Fruit fly (Drosophila melanogaster): ENCODE data around the gene CG3061.

Gene CG3061

DNA sequence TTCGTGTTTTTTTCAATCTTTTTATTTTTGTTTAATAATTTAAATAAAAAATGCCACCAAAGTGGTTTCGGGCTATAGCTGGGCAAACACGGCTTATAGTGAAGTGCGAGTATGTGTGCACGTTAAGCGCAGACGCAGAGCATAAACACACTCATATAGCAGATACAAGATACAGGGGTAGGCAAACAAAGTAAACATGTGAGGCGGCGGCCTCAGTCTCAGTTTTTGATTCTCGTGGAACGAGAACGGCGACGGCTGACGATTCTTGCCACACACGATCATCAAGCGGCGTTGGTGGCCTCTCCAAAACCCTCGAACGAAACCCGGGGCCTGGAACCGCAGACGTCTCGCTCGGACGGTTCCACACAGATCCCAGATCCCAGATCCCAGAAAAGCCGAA, 42.1 kb upstream of the CG3061 start:
- no peak for TF ChIP-seq Hr4 (GFP tag; optimal IDR thresholded peaks at IDR 0.05)
- TF ChIP-seq OdsH (GFP tag; optimal IDR thresholded peaks at IDR 0.05), result no peak
- TF ChIP-seq CG11902 (GFP tag; optimal IDR thresholded peaks at IDR 0.05), result no peak
- no peak for TF ChIP-seq eg (GFP tag; IDR thresholded peaks at IDR 0.05)
- TF ChIP-seq dac (GFP tag; optimal IDR thresholded peaks at IDR 0.05), result no peak
- TF ChIP-seq Sox15 (GFP tag; optimal IDR thresholded peaks at IDR 0.05), result no peak
- no peak for TF ChIP-seq pdm3 (GFP tag; optimal IDR thresholded peaks at IDR 0.05)
- TF ChIP-seq CG1621 (tag; optimal IDR thresholded peaks at IDR 0.05), result no peak
- no peak for TF ChIP-seq Eip75B (GFP tag; optimal IDR thresholded peaks at IDR 0.05)
- TF ChIP-seq CG10669 (GFP tag; optimal IDR thresholded peaks at IDR 0.05), result no peak
- no peak for TF ChIP-seq Ets21C (GFP tag; optimal IDR thresholded peaks at IDR 0.05)
- TF ChIP-seq fkh (GFP tag; optimal IDR thresholded peaks at IDR 0.05), result peak; percentile 80
- no peak for TF ChIP-seq spab (GFP tag; optimal IDR thresholded peaks at IDR 0.05)
- TF ChIP-seq esn (GFP tag; optimal IDR thresholded peaks at IDR 0.05), result no peak
- TF ChIP-seq CG9139 (GFP tag; optimal IDR thresholded peaks at IDR 0.05), result no peak
- peak; percentile 65 for TF ChIP-seq dsx (GFP tag; optimal IDR thresholded peaks at IDR 0.05; ENCODE audit: poor library complexity, severe bottlenecking)
- no peak for TF ChIP-seq CG34406 (GFP tag; optimal IDR thresholded peaks at IDR 0.05)
- no peak for TF ChIP-seq CG3032 (tag; optimal IDR thresholded peaks at IDR 0.05)

dm6 chr3R:13992126-13992535, 40.0 kb upstream of the CG3061 start:
- TF ChIP-seq eg (GFP tag; IDR thresholded peaks at IDR 0.05) (peak; percentile 78), Blimp-1 (GFP tag; optimal IDR thresholded peaks at IDR 0.05) (peak; percentile 37), CG15336 (GFP tag; IDR thresholded peaks at IDR 0.05) (peak; percentile 54; the same call in 1 of the 2 replicates), CG6276 (GFP tag; optimal IDR thresholded peaks at IDR 0.05) (peak; percentile 71), net (GFP tag; optimal IDR thresholded peaks at IDR 0.05) (peak; percentile 39), CG6854 (GFP tag; optimal IDR thresholded peaks at IDR 0.05) (peak; percentile 73), Lpt (GFP tag; optimal IDR thresholded peaks at IDR 0.05) (peak; percentile 29), Eip93F (GFP tag; optimal IDR thresholded peaks at IDR 0.05) (peak; percentile 5), CG8119 (GFP tag; IDR thresholded peaks at IDR 0.05) (peak; percentile 72), CG10669 (GFP tag; optimal IDR thresholded peaks at IDR 0.05) (no peak), Eip78C (GFP tag) (peak; percentile 56), Ets21C (GFP tag; optimal IDR thresholded peaks at IDR 0.05) (no peak), vri (GFP tag; optimal IDR thresholded peaks at IDR 0.05) (peak; percentile 76), CG6163 (GFP tag; IDR thresholded peaks at IDR 0.05) (peak; percentile 60; the same call in 2 of the 3 replicates), ss (GFP tag; optimal IDR thresholded peaks at IDR 0.05) (no peak)

DNA sequence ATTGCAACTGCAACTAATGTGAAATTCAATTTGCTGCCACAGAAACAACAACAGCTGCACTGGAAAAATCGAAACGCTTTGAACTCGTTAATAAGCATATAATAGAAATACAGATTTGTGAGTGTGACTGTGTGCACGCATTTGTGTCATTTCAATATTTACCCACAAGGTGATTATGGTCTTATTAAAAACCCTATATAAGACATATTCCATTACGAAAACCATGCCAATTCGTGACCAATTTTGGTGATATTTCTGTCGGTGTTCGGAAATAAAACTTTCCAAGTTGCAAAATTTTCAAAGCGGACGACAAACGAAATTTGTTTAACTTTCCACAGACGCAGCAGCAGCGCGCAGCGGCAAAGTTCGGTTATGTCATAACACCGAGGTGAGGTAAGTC, 36.7 kb upstream of the CG3061 start:
- TF ChIP-seq CG8119 (GFP tag; IDR thresholded peaks at IDR 0.05), result peak; percentile 52; the same call in 1 of the 3 replicates
- TF ChIP-seq ss (GFP tag; optimal IDR thresholded peaks at IDR 0.05), result no peak
- TF ChIP-seq Hr4 (GFP tag; optimal IDR thresholded peaks at IDR 0.05), result peak; percentile 80
- TF ChIP-seq CG6276 (GFP tag; optimal IDR thresholded peaks at IDR 0.05), result no peak
- TF ChIP-seq CG4318 (GFP tag; optimal IDR thresholded peaks at IDR 0.05), result peak; percentile 38
- TF ChIP-seq CG32006 (GFP tag; optimal IDR thresholded peaks at IDR 0.05), result peak; percentile 55
- TF ChIP-seq Hr38 (GFP tag; optimal IDR thresholded peaks at IDR 0.05), result no peak
- TF ChIP-seq CG8632 (GFP tag; optimal IDR thresholded peaks at IDR 0.05), result no peak
- no peak for TF ChIP-seq eg (GFP tag; IDR thresholded peaks at IDR 0.05)
- TF ChIP-seq CG15336 (GFP tag; IDR thresholded peaks at IDR 0.05), result peak; percentile 18; the same call in 1 of the 2 replicates
- TF ChIP-seq CG10669 (GFP tag; optimal IDR thresholded peaks at IDR 0.05), result no peak

- TF ChIP-seq Hr4 (GFP tag; optimal IDR thresholded peaks at IDR 0.05), result no peak
- TF ChIP-seq eg (GFP tag; IDR thresholded peaks at IDR 0.05), result peak; percentile 54; the same call in 1 of the 3 replicates
These were observed 36.2 kb upstream of the CG3061 start for dm6 chr3R:13995933-13996332.
